Worm (Caenorhabditis elegans) whole organism, L4 larva: ENCODE results near the gene F58A4.1.

Source experiments
- Y5F2A.4 ChIP-seq: fragments of 200-800 bp; sonication (Bioruptor generic); optimal IDR thresholded peaks from 2 replicates; lab custom pipeline; 2018; ENCODE audit warnings: mild to moderate bottlenecking, missing genetic modification characterization, missing compliant biosample characterization
- duxl-1 ChIP-seq: sonication (generic microtip); optimal IDR thresholded peaks from 2 replicates; lab custom pipeline; 2016; ENCODE audit warnings: mild to moderate bottlenecking, missing genetic modification characterization, moderate library complexity, missing compliant biosample characterization; ENCODE audit not compliant: poor library complexity
- lin-39 ChIP-seq: fragments of 150-350 bp; optimal IDR thresholded peaks from 2 replicates; lab custom pipeline; 2014; ENCODE audit warnings: missing biosample characterization, missing genetic modification reagents, missing genetic modification characterization
- mep-1 ChIP-seq: fragments of 150-350 bp; sonication (generic microtip); optimal IDR thresholded peaks from 3 replicates; lab custom pipeline; 2014; ENCODE audit warnings: missing biosample characterization, missing genetic modification characterization
- nhr-28 ChIP-seq: fragments of 150-350 bp; optimal IDR thresholded peaks from 2 replicates; lab custom pipeline; 2014; ENCODE audit warnings: missing biosample characterization, missing genetic modification characterization

DNA sequence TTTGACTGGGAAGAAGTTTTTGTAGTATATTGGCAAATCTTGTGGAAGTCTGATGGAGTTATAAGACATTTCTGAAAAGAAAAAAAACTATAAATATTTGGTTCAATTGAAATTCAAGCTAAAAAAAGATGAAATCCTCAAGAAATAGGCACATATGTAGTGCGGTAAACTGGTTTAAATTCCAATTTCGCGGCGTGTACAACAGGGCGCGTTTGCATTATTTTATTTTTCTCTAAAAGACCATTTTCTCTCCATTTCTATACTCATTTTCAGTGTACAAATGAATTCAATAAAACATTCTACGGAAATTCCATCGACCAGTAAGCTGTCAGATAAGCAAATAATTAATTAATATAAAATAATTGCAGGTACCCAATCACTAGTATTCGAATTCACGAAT is 15.9 kb downstream of the F58A4.1 start, which contains the start of the genes pri-1 and F58A4.6:
- no peak for TF ChIP-seq Y5F2A.4 (GFP tag; lab: Kevin White, UChicago)
- no peak for TF ChIP-seq mep-1
- TF ChIP-seq nhr-28 (tag; lab: Kevin White, UChicago), result no peak
- TF ChIP-seq lin-39 (tag; lab: Kevin White, UChicago), result no peak
- no peak for TF ChIP-seq duxl-1
